Fruit fly (Drosophila melanogaster) whole organism, embryonic: ENCODE results near the gene ABCB7.
A peak's percentile ranks its signal among the peaks of the same experiment; 100 is the strongest.

Experiments used
- Ada2b ChIP-seq: fragments of 200-800 bp; sonication (Bioruptor generic); IDR thresholded peaks from 2 replicates; pipeline ENCODE4 v1.3.6; 2022; ENCODE audit warnings: missing biosample characterization, missing genetic modification characterization
- CG13775 ChIP-seq: fragments of 200-800 bp; sonication (Bioruptor generic); optimal IDR thresholded peaks from 3 replicates; lab custom pipeline; 2017; ENCODE audit warnings: missing biosample characterization, mild to moderate bottlenecking, missing genetic modification characterization
- CG15269 ChIP-seq: fragments of 200-800 bp; sonication (Bioruptor generic); optimal IDR thresholded peaks from 2 replicates; lab custom pipeline; 2018; ENCODE audit warnings: missing biosample characterization, mild to moderate bottlenecking, missing genetic modification characterization, moderate library complexity
- CG1529 ChIP-seq: fragments of 200-800 bp; sonication (Bioruptor generic); optimal IDR thresholded peaks from 3 replicates; lab custom pipeline; 2018; ENCODE audit warnings: missing biosample characterization, missing genetic modification characterization
- CG1603 ChIP-seq: fragments of 200-800 bp; sonication (Bioruptor generic); optimal IDR thresholded peaks from 2 replicates; lab custom pipeline; 2019; ENCODE audit warnings: missing biosample characterization, mild to moderate bottlenecking, missing genetic modification characterization, moderate library complexity
- CG16815 ChIP-seq: fragments of 200-800 bp; sonication (Bioruptor generic); optimal IDR thresholded peaks from 3 replicates; lab custom pipeline; 2017; ENCODE audit warnings: missing biosample characterization, mild to moderate bottlenecking, missing genetic modification characterization
- CG16863 ChIP-seq: fragments of 200-800 bp; sonication (Bioruptor generic); optimal IDR thresholded peaks from 3 replicates; lab custom pipeline; 2016; ENCODE audit warnings: missing biosample characterization, missing genetic modification characterization
- CG30020 ChIP-seq: fragments of 200-800 bp; optimal IDR thresholded peaks from 2 replicates; lab custom pipeline; 2019; ENCODE audit warnings: missing biosample characterization, mild to moderate bottlenecking, missing genetic modification characterization, moderate library complexity
- CG3163 ChIP-seq: fragments of 200-800 bp; sonication (Bioruptor generic); optimal IDR thresholded peaks from 3 replicates; lab custom pipeline; 2016; ENCODE audit warnings: missing biosample characterization, missing genetic modification characterization
- CG34224 ChIP-seq: fragments of 200-800 bp; sonication (Bioruptor generic); IDR thresholded peaks from 3 replicates; pipeline ENCODE4 v1.3.6; 2022; ENCODE audit warnings: missing biosample characterization, missing genetic modification characterization; ENCODE audit not compliant: partially characterized antibody
- CG3726 ChIP-seq: fragments of 200-800 bp; sonication (Bioruptor generic); IDR thresholded peaks from 3 replicates; pipeline ENCODE4, ENCODE4 v1.3.6; 2022; ENCODE audit warnings: missing biosample characterization, missing genetic modification characterization
- CG4282 ChIP-seq: fragments of 200-800 bp; sonication (Bioruptor generic); optimal IDR thresholded peaks from 2 replicates; lab custom pipeline; 2016; ENCODE audit warnings: missing biosample characterization, missing genetic modification characterization
- CG4328 ChIP-seq: fragments of 200-800 bp; sonication (Bioruptor generic); optimal IDR thresholded peaks from 3 replicates; lab custom pipeline; 2017; ENCODE audit warnings: missing biosample characterization, missing genetic modification reagents, missing genetic modification characterization
- CG4707 ChIP-seq: fragments of 200-800 bp; sonication (Bioruptor generic); optimal IDR thresholded peaks from 2 replicates; lab custom pipeline; 2018; ENCODE audit warnings: missing biosample characterization, mild to moderate bottlenecking, missing genetic modification characterization, moderate library complexity
- CG7357 ChIP-seq: fragments of 200-800 bp; sonication (Bioruptor generic); IDR thresholded peaks from 3 replicates; pipeline ENCODE4 v1.3.6; 2022; ENCODE audit warnings: missing biosample characterization, missing genetic modification characterization
- CG8290 ChIP-seq, 3 experiments: fragments of 200-800 bp; sonication (Bioruptor generic); optimal IDR thresholded peaks; 2 replicates each; lab custom pipeline; 2016 to 2019; ENCODE audit warnings: missing biosample characterization in 3 of 3, missing genetic modification characterization in 3 of 3, mild to moderate bottlenecking in 2 of 3, moderate library complexity in 1 of 3
- CG8359 ChIP-seq: fragments of 200-800 bp; sonication (Bioruptor generic); optimal IDR thresholded peaks from 2 replicates; lab custom pipeline; 2017; ENCODE audit warnings: missing biosample characterization, mild to moderate bottlenecking, missing genetic modification characterization, borderline replicate concordance
- CG9932 ChIP-seq: fragments of 200-800 bp; sonication (Bioruptor generic); IDR thresholded peaks from 2 replicates; pipeline ENCODE4 v1.3.6; 2022; ENCODE audit warnings: missing biosample characterization, missing genetic modification characterization
- D19A ChIP-seq: fragments of 200-800 bp; optimal IDR thresholded peaks from 3 replicates; lab custom pipeline; 2019; ENCODE audit warnings: missing biosample characterization, mild to moderate bottlenecking, missing genetic modification characterization, moderate library complexity
- Dad ChIP-seq: fragments of 200-800 bp; sonication (Bioruptor generic); optimal IDR thresholded peaks from 3 replicates; lab custom pipeline; 2016; ENCODE audit warnings: missing biosample characterization, missing genetic modification characterization
- Fer3 ChIP-seq: fragments of 200-800 bp; sonication (Bioruptor generic); optimal IDR thresholded peaks from 2 replicates; lab custom pipeline; 2018; ENCODE audit warnings: missing biosample characterization, mild to moderate bottlenecking, missing genetic modification characterization, moderate library complexity
- HLH4C ChIP-seq: fragments of 200-800 bp; sonication (Bioruptor generic); IDR thresholded peaks from 3 replicates; pipeline ENCODE4 v1.3.6; 2022; ENCODE audit warnings: missing biosample characterization, missing genetic modification characterization; ENCODE audit not compliant: partially characterized antibody
- Med ChIP-seq: fragments of 200-800 bp; sonication (Bioruptor generic); peaks from one replicate; lab custom pipeline; 2016; ENCODE audit warnings: missing biosample characterization, missing genetic modification characterization, mild to moderate bottlenecking, inconsistent platforms, moderate library complexity
- Mes4 ChIP-seq: fragments of 200-800 bp; sonication (Bioruptor generic); optimal IDR thresholded peaks from 2 replicates; lab custom pipeline; 2016; ENCODE audit warnings: missing biosample characterization, missing genetic modification characterization
- Myb ChIP-seq: fragments of 200-800 bp; sonication (Bioruptor generic); optimal IDR thresholded peaks from 2 replicates; lab custom pipeline; 2016; ENCODE audit warnings: missing biosample characterization, missing genetic modification characterization
- NFAT ChIP-seq: fragments of 200-800 bp; sonication (Bioruptor generic); IDR thresholded peaks from 2 replicates; pipeline ENCODE4 v1.3.6; 2022; ENCODE audit warnings: missing biosample characterization, missing genetic modification characterization
- NK7.1 ChIP-seq: fragments of 200-800 bp; sonication (Bioruptor generic); optimal IDR thresholded peaks from 3 replicates; lab custom pipeline; 2016; ENCODE audit warnings: missing biosample characterization, missing genetic modification characterization
- Nf-YB ChIP-seq: fragments of 200-800 bp; sonication (Bioruptor generic); optimal IDR thresholded peaks from 3 replicates; lab custom pipeline; 2019; ENCODE audit warnings: missing biosample characterization, mild to moderate bottlenecking, missing genetic modification characterization, moderate library complexity
- Rfx ChIP-seq: fragments of 200-800 bp; sonication (Bioruptor generic); IDR thresholded peaks from 2 replicates; pipeline ENCODE4 v1.3.6; 2022; ENCODE audit warnings: missing biosample characterization, missing genetic modification characterization
- Vsx1 ChIP-seq: fragments of 200-800 bp; sonication (Bioruptor generic); optimal IDR thresholded peaks from 2 replicates; lab custom pipeline; 2017; ENCODE audit warnings: missing biosample characterization, mild to moderate bottlenecking, missing genetic modification characterization, missing genetic modification reagents
- Xbp1 ChIP-seq: fragments of 200-800 bp; sonication (Bioruptor generic); optimal IDR thresholded peaks from 3 replicates; lab custom pipeline; 2016; ENCODE audit warnings: missing biosample characterization, mild to moderate bottlenecking, missing genetic modification characterization
- YL-1 ChIP-seq: fragments of 200-800 bp; sonication (Bioruptor generic); optimal IDR thresholded peaks from 3 replicates; lab custom pipeline; 2017; ENCODE audit warnings: missing biosample characterization, mild to moderate bottlenecking, missing genetic modification characterization
- ab ChIP-seq: fragments of 200-800 bp; sonication (Bioruptor generic); optimal IDR thresholded peaks from 2 replicates; lab custom pipeline; 2016; ENCODE audit warnings: missing biosample characterization, missing genetic modification characterization
- ato ChIP-seq: fragments of 200-800 bp; sonication (Bioruptor generic); IDR thresholded peaks from 2 replicates; pipeline ENCODE4 v1.3.6; 2022; ENCODE audit warnings: missing biosample characterization, missing genetic modification characterization; ENCODE audit not compliant: partially characterized antibody
- az2 ChIP-seq: fragments of 200-800 bp; sonication (Bioruptor generic); optimal IDR thresholded peaks from 3 replicates; lab custom pipeline; 2016; ENCODE audit warnings: missing biosample characterization, missing genetic modification characterization
- bsh ChIP-seq, 2 experiments: fragments of 200-800 bp; sonication (Bioruptor generic); optimal IDR thresholded peaks; 2 replicates each; lab custom pipeline; 2017 to 2018; ENCODE audit warnings: mild to moderate bottlenecking in 2 of 2, missing biosample characterization in 2 of 2, missing genetic modification characterization in 2 of 2, moderate library complexity in 1 of 2
- chn ChIP-seq: fragments of 200-800 bp; sonication (Bioruptor generic); optimal IDR thresholded peaks from 2 replicates; lab custom pipeline; 2016; ENCODE audit warnings: missing biosample characterization, missing genetic modification characterization
- croc ChIP-seq: fragments of 200-800 bp; sonication (Bioruptor generic); conservative IDR thresholded peaks from 3 replicates; pipeline ENCODE4 v1.3.6; 2022; ENCODE audit warnings: missing biosample characterization, missing genetic modification characterization
- cwo ChIP-seq: fragments of 200-800 bp; sonication (Bioruptor generic); optimal IDR thresholded peaks from 3 replicates; lab custom pipeline; 2017; ENCODE audit warnings: missing biosample characterization, missing genetic modification characterization, mild to moderate bottlenecking, moderate library complexity, missing genetic modification reagents
- dati ChIP-seq: fragments of 200-800 bp; sonication (Bioruptor generic); IDR thresholded peaks from 2 replicates; pipeline ENCODE4 v1.3.6; 2022; ENCODE audit warnings: missing biosample characterization, missing genetic modification characterization
- dmrt99B ChIP-seq: fragments of 200-800 bp; sonication (Bioruptor generic); optimal IDR thresholded peaks from 2 replicates; lab custom pipeline; 2018; ENCODE audit warnings: missing biosample characterization, mild to moderate bottlenecking, missing genetic modification characterization, moderate library complexity
- ems ChIP-seq: fragments of 200-800 bp; sonication (Bioruptor generic); optimal IDR thresholded peaks from 3 replicates; lab custom pipeline; 2016; ENCODE audit warnings: missing biosample characterization, missing genetic modification characterization
- fd96Cb ChIP-seq: fragments of 200-800 bp; sonication (Bioruptor generic); optimal IDR thresholded peaks from 2 replicates; lab custom pipeline; 2018; ENCODE audit warnings: missing biosample characterization, mild to moderate bottlenecking, missing genetic modification characterization, moderate library complexity
- jing ChIP-seq: fragments of 200-800 bp; sonication (Bioruptor generic); optimal IDR thresholded peaks from 2 replicates; lab custom pipeline; 2018; ENCODE audit warnings: missing biosample characterization, mild to moderate bottlenecking, missing genetic modification characterization
- lilli ChIP-seq: fragments of 200-800 bp; sonication (Bioruptor generic); optimal IDR thresholded peaks from 3 replicates; lab custom pipeline; 2016; ENCODE audit warnings: missing biosample characterization, missing genetic modification characterization
- oc ChIP-seq: fragments of 200-800 bp; sonication (Bioruptor generic); optimal IDR thresholded peaks from 2 replicates; lab custom pipeline; 2018; ENCODE audit warnings: missing biosample characterization, mild to moderate bottlenecking, missing genetic modification characterization, moderate library complexity
- pfk ChIP-seq: fragments of 200-800 bp; sonication (Bioruptor generic); optimal IDR thresholded peaks from 2 replicates; lab custom pipeline; 2018; ENCODE audit warnings: missing biosample characterization, mild to moderate bottlenecking, missing genetic modification characterization, moderate library complexity
- psq ChIP-seq: fragments of 200-800 bp; sonication (Bioruptor generic); optimal IDR thresholded peaks from 2 replicates; lab custom pipeline; 2017; ENCODE audit warnings: missing biosample characterization, missing genetic modification characterization
- salm ChIP-seq: fragments of 200-800 bp; sonication (Bioruptor generic); optimal IDR thresholded peaks from 2 replicates; lab custom pipeline; 2018; ENCODE audit warnings: missing biosample characterization, mild to moderate bottlenecking, missing genetic modification characterization
- sim ChIP-seq: fragments of 200-800 bp; sonication (Bioruptor generic); IDR thresholded peaks from 2 replicates; pipeline ENCODE4 v1.3.6; 2022; ENCODE audit warnings: missing biosample characterization, missing genetic modification characterization

The ABCB7 gene

dm6 chr3L:1584003-1584402, 34.2 kb upstream of the ABCB7 start (continued):
- TF ChIP-seq jing (GFP tag; lab: Kevin White, UChicago) = peak; percentile 63
- peak; percentile 33 for TF ChIP-seq Nf-YB
- peak; percentile 14 for TF ChIP-seq NK7.1
- no peak for TF ChIP-seq Vsx1 (GFP tag; lab: Kevin White, UChicago)
- TF ChIP-seq croc (GFP tag; lab: Robert Waterston, UW) = peak; percentile 55; the same call in 2 of the 3 replicates
- peak; percentile 22 for TF ChIP-seq psq (GFP tag; lab: Kevin White, UChicago)
- TF ChIP-seq bsh (GFP tag; optimal IDR thresholded peaks at IDR 0.05; lab: Kevin White, UChicago) = peak; percentile 46 to 86
- TF ChIP-seq CG34224 (GFP tag; lab: Robert Waterston, UW) = no peak
- TF ChIP-seq Xbp1 (GFP tag; lab: Kevin White, UChicago) = peak; percentile 73
- TF ChIP-seq CG16815 (GFP tag; lab: Kevin White, UChicago) = peak; percentile 47
- peak; percentile 24 for TF ChIP-seq cwo (GFP tag; lab: Kevin White, UChicago)
- TF ChIP-seq Med (GFP tag; lab: Kevin White, UChicago) = peak; percentile 93
- peak; percentile 84 for TF ChIP-seq CG1603 (tag; lab: Kevin White, UChicago)
- TF ChIP-seq az2 (GFP tag; lab: Kevin White, UChicago) = peak; percentile 65
- no peak for TF ChIP-seq pfk (GFP tag; lab: Kevin White, UChicago)
- peak; percentile 26 for TF ChIP-seq Fer3
- peak; percentile 59 for TF ChIP-seq oc (tag; lab: Kevin White, UChicago)
- no peak for TF ChIP-seq Dad (GFP tag; lab: Kevin White, UChicago)
- TF ChIP-seq salm (tag; lab: Kevin White, UChicago) = peak; percentile 6
- peak; percentile 51 for TF ChIP-seq Mes4 (GFP tag; lab: Kevin White, UChicago)
- peak; percentile 55; the same call in 1 of the 3 replicates for TF ChIP-seq CG3726 (GFP tag; lab: Robert Waterston, UW)
- TF ChIP-seq CG8359 (GFP tag; lab: Kevin White, UChicago) = no peak
- TF ChIP-seq CG8290 (GFP tag; optimal IDR thresholded peaks at IDR 0.05; lab: Kevin White, UChicago) = no peak
- peak in 1 of 2 experiments; percentile 75 for TF ChIP-seq CG8290 (tag; optimal IDR thresholded peaks at IDR 0.05; lab: Kevin White, UChicago)
- TF ChIP-seq CG4282 (GFP tag; lab: Kevin White, UChicago) = no peak
- TF ChIP-seq CG13775 (GFP tag; lab: Kevin White, UChicago) = peak; percentile 38
- TF ChIP-seq ato = no peak
- TF ChIP-seq CG15269 (tag; lab: Kevin White, UChicago) = peak; percentile 63
- no peak for TF ChIP-seq CG9932
- TF ChIP-seq CG4328 = no peak
- TF ChIP-seq CG1529 (GFP tag; lab: Kevin White, UChicago) = peak; percentile 61
- TF ChIP-seq YL-1 (GFP tag; lab: Kevin White, UChicago) = no peak
- TF ChIP-seq NFAT = no peak
- no peak for TF ChIP-seq Myb (GFP tag; lab: Kevin White, UChicago)
- TF ChIP-seq CG3163 (GFP tag; lab: Kevin White, UChicago) = no peak
- TF ChIP-seq CG30020 (tag; lab: Kevin White, UChicago) = no peak
- peak; percentile 57 for TF ChIP-seq ems (GFP tag; lab: Kevin White, UChicago)
- TF ChIP-seq CG16863 (GFP tag; lab: Kevin White, UChicago) = peak; percentile 56
- no peak for TF ChIP-seq fd96Cb
- TF ChIP-seq HLH4C (GFP tag; lab: Robert Waterston, UW) = no peak
- TF ChIP-seq ab = no peak
- TF ChIP-seq Rfx (GFP tag; lab: Robert Waterston, UW) = peak; percentile 66
- peak; percentile 60; the same call in 1 of the 2 replicates for TF ChIP-seq dati (GFP tag; lab: Robert Waterston, UW)
- peak; percentile 70; the same call in 1 of the 2 replicates for TF ChIP-seq sim (GFP tag; lab: Robert Waterston, UW)
- TF ChIP-seq Ada2b (GFP tag; lab: Robert Waterston, UW) = no peak
- TF ChIP-seq CG4707 (GFP tag; lab: Kevin White, UChicago) = peak; percentile 52
- TF ChIP-seq chn (GFP tag; lab: Kevin White, UChicago) = peak; percentile 66
- TF ChIP-seq D19A (tag; lab: Kevin White, UChicago) = no peak
- TF ChIP-seq CG7357 = 0 out of 3 replicates have a peak, but pooled peaks have one; percentile 51
- peak; percentile 62 for TF ChIP-seq dmrt99B
- TF ChIP-seq lilli (GFP tag; lab: Kevin White, UChicago) = peak; percentile 55
